Worm (Caenorhabditis elegans) whole organism, L2 larva: ENCODE data around the gene Y55F3AM.13.

Source experiments
- C34F6.9 ChIP-seq: fragments of 150-350 bp; optimal IDR thresholded peaks from 2 replicates; lab custom pipeline; 2014; ENCODE audit warnings: missing biosample characterization, missing genetic modification characterization
- F13H6.1 ChIP-seq: sonication (generic microtip); optimal IDR thresholded peaks from 2 replicates; lab custom pipeline; 2016; ENCODE audit warnings: missing genetic modification characterization, missing compliant biosample characterization
- R02D3.7 ChIP-seq: fragments of 150-350 bp; optimal IDR thresholded peaks from 2 replicates; lab custom pipeline; 2014; ENCODE audit warnings: missing biosample characterization, missing genetic modification characterization
- Y55F3AM.14 ChIP-seq: fragments of 200-800 bp; sonication (Bioruptor generic); optimal IDR thresholded peaks from 2 replicates; lab custom pipeline; 2018; ENCODE audit warnings: mild to moderate bottlenecking, missing genetic modification characterization, missing compliant biosample characterization
- ZK546.5 ChIP-seq: sonication (generic microtip); optimal IDR thresholded peaks from 2 replicates; lab custom pipeline; 2017; ENCODE audit warnings: missing biosample characterization, missing genetic modification characterization
- aly-2 ChIP-seq: fragments of 150-350 bp; optimal IDR thresholded peaks from 2 replicates; lab custom pipeline; 2014; ENCODE audit warnings: missing biosample characterization, missing genetic modification characterization
- ama-1 ChIP-seq: fragments of 150-350 bp; optimal IDR thresholded peaks from 2 replicates; lab custom pipeline; 2018; ENCODE audit warnings: inconsistent platforms
- blmp-1 ChIP-seq: sonication (generic microtip); optimal IDR thresholded peaks from 2 replicates; lab custom pipeline; 2017; ENCODE audit warnings: missing genetic modification characterization, mild to moderate bottlenecking, missing compliant biosample characterization, antibody characterized with exemption, moderate library complexity; ENCODE audit not compliant: insufficient read depth
- ceh-16 ChIP-seq: fragments of 150-350 bp; optimal IDR thresholded peaks from 2 replicates; lab custom pipeline; 2014; ENCODE audit warnings: missing biosample characterization, missing genetic modification characterization
- ceh-82 ChIP-seq: fragments of 150-350 bp; optimal IDR thresholded peaks from 2 replicates; lab custom pipeline; 2014; ENCODE audit warnings: missing biosample characterization, missing genetic modification characterization
- crh-2 ChIP-seq: sonication (generic microtip); optimal IDR thresholded peaks from 2 replicates; lab custom pipeline; 2017; ENCODE audit warnings: missing biosample characterization, missing genetic modification characterization
- dmd-4 ChIP-seq: sonication (generic microtip); optimal IDR thresholded peaks from 2 replicates; lab custom pipeline; 2017; ENCODE audit warnings: missing biosample characterization, missing genetic modification characterization
- egl-27 ChIP-seq: sonication (generic microtip); optimal IDR thresholded peaks from 3 replicates; lab custom pipeline; 2017; ENCODE audit warnings: missing biosample characterization, missing genetic modification reagents, missing genetic modification characterization
- elt-1 ChIP-seq: fragments of 150-350 bp; optimal IDR thresholded peaks from 2 replicates; lab custom pipeline; 2014; ENCODE audit warnings: missing biosample characterization, missing genetic modification characterization
- elt-3 ChIP-seq: sonication (generic microtip); optimal IDR thresholded peaks from 2 replicates; lab custom pipeline; 2017; ENCODE audit warnings: missing biosample characterization, missing genetic modification characterization
- fos-1 ChIP-seq: fragments of 150-350 bp; optimal IDR thresholded peaks from 2 replicates; lab custom pipeline; 2014; ENCODE audit warnings: missing biosample characterization, missing genetic modification characterization
- gmeb-1 ChIP-seq: fragments of 150-350 bp; optimal IDR thresholded peaks from 2 replicates; lab custom pipeline; 2014; ENCODE audit warnings: missing biosample characterization, missing genetic modification characterization
- lin-11 ChIP-seq: fragments of 150-350 bp; sonication (generic microtip); optimal IDR thresholded peaks from 2 replicates; lab custom pipeline; 2014; ENCODE audit warnings: missing biosample characterization, missing genetic modification characterization, inconsistent platforms, mixed read lengths
- lin-13 ChIP-seq: fragments of 150-350 bp; optimal IDR thresholded peaks from 2 replicates; lab custom pipeline; 2014; ENCODE audit warnings: missing biosample characterization, missing genetic modification reagents, missing genetic modification characterization
- lin-39 ChIP-seq: fragments of 150-350 bp; optimal IDR thresholded peaks from 2 replicates; lab custom pipeline; 2014; ENCODE audit warnings: missing biosample characterization, missing genetic modification reagents, missing genetic modification characterization
- lsy-2 ChIP-seq, 2 experiments: fragments of 150-350 bp in 1 of 2; sonication (generic microtip) in 1 of 2; optimal IDR thresholded peaks; 2 replicates each; lab custom pipeline; 2014 to 2017; ENCODE audit warnings: missing biosample characterization in 2 of 2, missing genetic modification characterization in 2 of 2
- mab-5 ChIP-seq: fragments of 150-350 bp; optimal IDR thresholded peaks from 2 replicates; lab custom pipeline; 2014; ENCODE audit warnings: missing biosample characterization, missing genetic modification characterization
- mbf-1 ChIP-seq: sonication (generic microtip); optimal IDR thresholded peaks from 2 replicates; lab custom pipeline; 2017; ENCODE audit warnings: missing biosample characterization, missing genetic modification characterization
- mdl-1 ChIP-seq, 2 experiments: fragments of 150-350 bp in 1 of 2; sonication (generic microtip) in 1 of 2; optimal IDR thresholded peaks; 2 replicates each; lab custom pipeline; 2017; ENCODE audit warnings: missing biosample characterization in 2 of 2, missing genetic modification characterization in 2 of 2
- nhr-10 ChIP-seq: sonication (generic microtip); optimal IDR thresholded peaks from 2 replicates; lab custom pipeline; 2017; ENCODE audit warnings: missing biosample characterization, missing genetic modification characterization
- nhr-11 ChIP-seq: fragments of 150-350 bp; optimal IDR thresholded peaks from 2 replicates; lab custom pipeline; 2014; ENCODE audit warnings: missing biosample characterization, missing genetic modification characterization
- nhr-12 ChIP-seq: fragments of 150-350 bp; optimal IDR thresholded peaks from 2 replicates; lab custom pipeline; 2014; ENCODE audit warnings: missing biosample characterization, missing genetic modification characterization
- nhr-129 ChIP-seq: fragments of 150-350 bp; optimal IDR thresholded peaks from 2 replicates; lab custom pipeline; 2014; ENCODE audit warnings: missing biosample characterization, missing genetic modification characterization
- nhr-21 ChIP-seq: fragments of 150-350 bp; optimal IDR thresholded peaks from 2 replicates; lab custom pipeline; 2014; ENCODE audit warnings: missing biosample characterization, missing genetic modification characterization
- nhr-23 ChIP-seq: fragments of 150-350 bp; optimal IDR thresholded peaks from 2 replicates; lab custom pipeline; 2014; ENCODE audit warnings: missing biosample characterization, missing genetic modification reagents, missing genetic modification characterization
- nhr-237 ChIP-seq: fragments of 150-350 bp; optimal IDR thresholded peaks from 2 replicates; lab custom pipeline; 2014; ENCODE audit warnings: missing biosample characterization, missing genetic modification characterization
- nhr-25 ChIP-seq: fragments of 150-350 bp; sonication (generic microtip); optimal IDR thresholded peaks from 3 replicates; lab custom pipeline; 2014; ENCODE audit warnings: missing biosample characterization, missing genetic modification characterization
- nhr-6 ChIP-seq: fragments of 150-350 bp; optimal IDR thresholded peaks from 2 replicates; lab custom pipeline; 2014; ENCODE audit warnings: missing biosample characterization, missing genetic modification characterization
- nhr-77 ChIP-seq: fragments of 150-350 bp; optimal IDR thresholded peaks from 2 replicates; lab custom pipeline; 2014; ENCODE audit warnings: missing biosample characterization, missing genetic modification characterization
- peb-1 ChIP-seq: fragments of 150-350 bp; optimal IDR thresholded peaks from 2 replicates; lab custom pipeline; 2014; ENCODE audit warnings: missing biosample characterization, missing genetic modification characterization
- sem-4 ChIP-seq: fragments of 150-350 bp; optimal IDR thresholded peaks from 2 replicates; lab custom pipeline; 2014; ENCODE audit warnings: missing biosample characterization, missing genetic modification reagents, missing genetic modification characterization
- sma-3 ChIP-seq: sonication (generic microtip); optimal IDR thresholded peaks from 2 replicates; lab custom pipeline; 2016; ENCODE audit warnings: missing genetic modification reagents, missing genetic modification characterization, missing compliant biosample characterization
- sma-9 ChIP-seq, 2 experiments: fragments of 150-350 bp in 1 of 2; sonication (generic microtip) in 1 of 2; optimal IDR thresholded peaks; 2 replicates each; lab custom pipeline; 2014 to 2016; ENCODE audit warnings: missing genetic modification characterization in 2 of 2, mild to moderate bottlenecking in 1 of 2, missing biosample characterization in 1 of 2, missing compliant biosample characterization in 1 of 2, missing genetic modification reagents in 1 of 2, moderate library complexity in 1 of 2
- snpc-4 ChIP-seq: fragments of 150-350 bp; optimal IDR thresholded peaks from 2 replicates; lab custom pipeline; 2014; ENCODE audit warnings: missing biosample characterization, missing genetic modification characterization
- unc-39 ChIP-seq: fragments of 150-350 bp; optimal IDR thresholded peaks from 2 replicates; lab custom pipeline; 2014; ENCODE audit warnings: missing biosample characterization, missing genetic modification characterization
- unc-55 ChIP-seq: fragments of 150-350 bp; sonication (generic microtip); optimal IDR thresholded peaks from 3 replicates; lab custom pipeline; 2014; ENCODE audit warnings: missing biosample characterization, missing genetic modification reagents, missing genetic modification characterization
- unc-62 ChIP-seq: fragments of 150-350 bp; optimal IDR thresholded peaks from 2 replicates; lab custom pipeline; 2014; ENCODE audit warnings: missing biosample characterization, missing genetic modification reagents, missing genetic modification characterization
- ztf-1 ChIP-seq: fragments of 200-800 bp; sonication (Bioruptor generic); conservative IDR thresholded peaks from 2 replicates; pipeline ENCODE4 v1.3.6; 2022; ENCODE audit warnings: missing genetic modification characterization, missing compliant biosample characterization
- ztf-11 ChIP-seq: sonication (generic microtip); optimal IDR thresholded peaks from 2 replicates; lab custom pipeline; 2017; ENCODE audit warnings: missing biosample characterization, missing genetic modification characterization
- ztf-4 ChIP-seq: fragments of 150-350 bp; optimal IDR thresholded peaks from 2 replicates; lab custom pipeline; 2014; ENCODE audit warnings: missing biosample characterization, missing genetic modification characterization

The Y55F3AM.13 gene

ce11 chrIV:1097153-1097552 is 41.0 kb upstream of the Y55F3AM.13 start, which contains the start of gene cox-18:
Gene cox-18, plus strand, starts transcription at chrIV:1097453.
- no peak for TF ChIP-seq lsy-2 (tag; optimal IDR thresholded peaks at IDR 0.05; lab: Kevin White, UChicago)
- TF ChIP-seq sma-9 (GFP tag; optimal IDR thresholded peaks at IDR 0.05; lab: Kevin White, UChicago), result no peak
- no peak for TF ChIP-seq sma-9 (tag; optimal IDR thresholded peaks at IDR 0.05; lab: Kevin White, UChicago)
- no peak for TF ChIP-seq crh-2 (tag; lab: Kevin White, UChicago)
- no peak for TF ChIP-seq Y55F3AM.14 (GFP tag; lab: Kevin White, UChicago)
- TF ChIP-seq elt-3 (tag; lab: Kevin White, UChicago), result no peak
- TF ChIP-seq dmd-4 (tag; lab: Kevin White, UChicago), result no peak
- no peak for TF ChIP-seq F13H6.1 (tag; lab: Kevin White, UChicago)
- TF ChIP-seq lin-11, result no peak
- TF ChIP-seq blmp-1, result no peak
- TF ChIP-seq nhr-25, result no peak
- TF ChIP-seq nhr-6 (tag; lab: Kevin White, UChicago), result no peak
- no peak for TF ChIP-seq mab-5 (tag; lab: Kevin White, UChicago)
- TF ChIP-seq snpc-4 (tag; lab: Kevin White, UChicago), result no peak
- no peak for TF ChIP-seq sem-4
- TF ChIP-seq elt-1 (tag; lab: Kevin White, UChicago), result no peak
- TF ChIP-seq ztf-4 (tag; lab: Kevin White, UChicago), result no peak
- no peak for TF ChIP-seq ztf-11 (tag; lab: Kevin White, UChicago)
- no peak for TF ChIP-seq ceh-16

ce11 chrIV:1096154-1096553 is 40.0 kb upstream of the Y55F3AM.13 start:
- no peak for TF ChIP-seq unc-62
- no peak for TF ChIP-seq sma-3 (GFP tag; lab: Kevin White, UChicago)
- no peak for TF ChIP-seq ztf-4 (tag; lab: Kevin White, UChicago)
- TF ChIP-seq nhr-12 (tag; lab: Kevin White, UChicago), result no peak
- no peak for TF ChIP-seq ceh-16
- TF ChIP-seq lin-39 (tag; lab: Kevin White, UChicago), result no peak
- TF ChIP-seq nhr-10, result no peak
- TF ChIP-seq nhr-77 (tag; lab: Kevin White, UChicago), result no peak
- TF ChIP-seq ama-1 (lab: Kevin White, UChicago), result no peak
- TF ChIP-seq elt-3 (tag; lab: Kevin White, UChicago), result no peak
- TF ChIP-seq unc-55, result no peak
- TF ChIP-seq F13H6.1 (tag; lab: Kevin White, UChicago), result no peak
- no peak for TF ChIP-seq nhr-23
- TF ChIP-seq nhr-129, result no peak
- no peak for TF ChIP-seq unc-39 (tag; lab: Kevin White, UChicago)
- TF ChIP-seq nhr-6 (tag; lab: Kevin White, UChicago), result no peak
- TF ChIP-seq ceh-82 (tag; lab: Kevin White, UChicago), result no peak
- TF ChIP-seq C34F6.9 (tag; lab: Kevin White, UChicago), result no peak
- no peak for TF ChIP-seq blmp-1

DNA sequence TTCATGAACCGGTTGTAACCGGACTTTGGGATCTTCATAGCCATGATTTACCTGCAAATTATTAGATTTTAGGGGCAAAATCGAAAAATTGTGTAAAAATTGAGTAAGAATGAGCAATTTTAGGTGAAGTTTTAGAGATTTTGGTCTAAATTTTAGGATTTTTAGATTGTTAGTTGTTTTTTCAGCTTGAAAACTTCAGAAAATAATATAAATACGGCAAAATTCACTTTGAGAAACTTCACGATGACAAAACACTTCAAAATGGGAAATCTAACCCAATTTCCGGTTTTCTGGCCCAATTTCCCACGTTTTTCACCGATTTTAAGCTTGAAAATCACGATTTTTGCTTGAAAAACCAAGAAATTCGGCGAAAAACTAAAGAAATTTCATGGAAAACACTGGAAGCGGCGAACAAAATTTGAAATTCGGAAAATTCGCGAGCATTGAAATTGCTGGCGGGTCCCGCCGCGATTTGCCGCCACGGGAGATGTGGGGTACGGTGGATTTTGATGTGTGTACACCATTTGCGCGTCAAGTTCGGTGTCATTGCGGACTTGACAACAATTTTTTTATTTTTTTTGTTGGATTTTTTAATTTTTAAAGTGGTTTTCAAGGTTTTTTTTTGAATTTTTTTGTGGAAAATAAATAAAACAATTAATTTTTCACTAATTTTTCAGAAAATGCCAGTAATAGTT is 37.9 kb upstream of the Y55F3AM.13 start, which contains the start of the genes cct-8 and Y55F3AR.2:
TSS of gene cct-8 (minus strand) at position 51 of the 695 bp plus-strand sequence.
TSS of gene Y55F3AR.2 (plus strand) at position 672 of the 695 bp plus-strand sequence.
- TF ChIP-seq ceh-16, result peak; percentile 79
- TF ChIP-seq nhr-23, result no peak
- peak; percentile 81 for TF ChIP-seq ZK546.5 (tag; lab: Kevin White, UChicago)
- peak; percentile 100 for TF ChIP-seq lsy-2 (tag; optimal IDR thresholded peaks at IDR 0.05; lab: Kevin White, UChicago)
- TF ChIP-seq nhr-10, result peak; percentile 92
- TF ChIP-seq C34F6.9 (tag; lab: Kevin White, UChicago), result peak; percentile 93
- peak; percentile 87 for TF ChIP-seq nhr-129
- TF ChIP-seq ceh-82 (tag; lab: Kevin White, UChicago), result peak; percentile 87
- peak; percentile 99 for TF ChIP-seq unc-55
- 0 out of 2 replicates have a peak, but pooled peaks have one; percentile 96 for TF ChIP-seq ztf-1
- TF ChIP-seq nhr-21 (tag; lab: Kevin White, UChicago), result peak; percentile 97
- peak; percentile 39 for TF ChIP-seq mbf-1 (tag; lab: Kevin White, UChicago)
- TF ChIP-seq ztf-11 (tag; lab: Kevin White, UChicago), result peak; percentile 80
- TF ChIP-seq aly-2 (tag; lab: Kevin White, UChicago), result peak; percentile 51
- peak; percentile 99 for TF ChIP-seq lin-11
- TF ChIP-seq ama-1 (lab: Kevin White, UChicago), result peak; percentile 66
- TF ChIP-seq mdl-1 (tag; optimal IDR thresholded peaks at IDR 0.05; lab: Kevin White, UChicago), result peak; percentile 3 to 78
- TF ChIP-seq R02D3.7 (tag; lab: Kevin White, UChicago), result peak; percentile 89
- TF ChIP-seq nhr-11 (tag; lab: Kevin White, UChicago), result no peak
- peak; percentile 85 for TF ChIP-seq fos-1
- TF ChIP-seq ztf-4 (tag; lab: Kevin White, UChicago), result peak; percentile 96
- TF ChIP-seq F13H6.1 (tag; lab: Kevin White, UChicago), result peak; percentile 97
- TF ChIP-seq nhr-237 (tag; lab: Kevin White, UChicago), result peak; percentile 82
- TF ChIP-seq peb-1 (tag; lab: Kevin White, UChicago), result no peak
- TF ChIP-seq gmeb-1 (tag; lab: Kevin White, UChicago), result peak; percentile 97
- TF ChIP-seq nhr-77 (tag; lab: Kevin White, UChicago), result peak; percentile 65
- peak; percentile 95 for TF ChIP-seq nhr-6 (tag; lab: Kevin White, UChicago)
- TF ChIP-seq dmd-4 (tag; lab: Kevin White, UChicago), result peak; percentile 74
- TF ChIP-seq unc-62, result peak; percentile 69
- TF ChIP-seq elt-1 (tag; lab: Kevin White, UChicago), result no peak
- peak; percentile 81 for TF ChIP-seq snpc-4 (tag; lab: Kevin White, UChicago)
- TF ChIP-seq crh-2 (tag; lab: Kevin White, UChicago), result peak; percentile 98
- TF ChIP-seq lin-13 (GFP tag; lab: Kevin White, UChicago), result peak; percentile 97
- peak; percentile 95 for TF ChIP-seq sem-4
- no peak for TF ChIP-seq elt-3 (tag; lab: Kevin White, UChicago)
- TF ChIP-seq egl-27 (tag; lab: Kevin White, UChicago), result peak; percentile 92
- TF ChIP-seq unc-39 (tag; lab: Kevin White, UChicago), result no peak
